Worm (Caenorhabditis elegans): ENCODE measurements around the gene Y110A2AR.1.
A peak's percentile ranks its signal among the peaks of the same experiment; 100 is the strongest.

Y110A2AR.1 gene

ce11 chrII:2922782-2923181 is 3.3 kb downstream of the Y110A2AR.1 start:
- TF ChIP-seq aha-1 (tag) = no peak
- TF ChIP-seq nhr-42 (GFP tag; IDR thresholded peaks at IDR 0.05) = no peak
- 0 out of 2 replicates have a peak, but pooled peaks have one; percentile 23 for TF ChIP-seq lin-38 (GFP tag; IDR thresholded peaks at IDR 0.05)
- TF ChIP-seq cey-2 (tag; optimal IDR thresholded peaks at IDR 0.05; ENCODE audit: borderline replicate concordance, insufficient read depth) = no peak
- TF ChIP-seq ztf-7 (tag; optimal IDR thresholded peaks at IDR 0.05) = no peak
- TF ChIP-seq set-16 (GFP tag; IDR thresholded peaks at IDR 0.05) = peak; percentile 55
- no peak for TF ChIP-seq ces-1 (GFP tag; optimal IDR thresholded peaks at IDR 0.05)
- no peak for TF ChIP-seq arid-1 (GFP tag; conservative IDR thresholded peaks at IDR 0.05)
- TF ChIP-seq ztf-11 (tag; optimal IDR thresholded peaks at IDR 0.05) = no peak
- TF ChIP-seq nhr-77 (tag; optimal IDR thresholded peaks at IDR 0.05) = no peak
- no peak for TF ChIP-seq nhr-237 (tag; optimal IDR thresholded peaks at IDR 0.05)
- TF ChIP-seq egl-27 (tag; optimal IDR thresholded peaks at IDR 0.05) = no peak
- no peak for TF ChIP-seq duxl-1 (tag; optimal IDR thresholded peaks at IDR 0.05; ENCODE audit: poor library complexity)
- TF ChIP-seq hif-1 (tag; optimal IDR thresholded peaks at IDR 0.05) = no peak
- TF ChIP-seq dmd-9 (GFP tag; IDR thresholded peaks at IDR 0.05) = no peak
- no peak for TF ChIP-seq daf-16 (GFP tag; optimal IDR thresholded peaks at IDR 0.05)
- no peak for TF ChIP-seq daf-16 (tag; optimal IDR thresholded peaks at IDR 0.05)
- TF ChIP-seq dve-1 (tag; optimal IDR thresholded peaks at IDR 0.05; ENCODE audit: insufficient read depth) = no peak
- TF ChIP-seq ZK337.2 (GFP tag; IDR thresholded peaks at IDR 0.05) = no peak
- no peak for TF ChIP-seq nhr-48 (tag; optimal IDR thresholded peaks at IDR 0.05)
- TF ChIP-seq lin-39 (tag; optimal IDR thresholded peaks at IDR 0.05) = no peak
- TF ChIP-seq lin-1 (GFP tag; IDR thresholded peaks at IDR 0.05) = 0 out of 2 replicates have a peak, but pooled peaks have one; percentile 2
- TF ChIP-seq attf-4 (tag; optimal IDR thresholded peaks at IDR 0.05) = no peak
- no peak for TF ChIP-seq dmd-6 (GFP tag; IDR thresholded peaks at IDR 0.05)
- TF ChIP-seq fos-1 (tag; optimal IDR thresholded peaks at IDR 0.05) = no peak
- no peak for TF ChIP-seq lsy-2 (tag; optimal IDR thresholded peaks at IDR 0.05)

- TF ChIP-seq snpc-1.2 (GFP tag; IDR thresholded peaks at IDR 0.05) = no peak
- no peak for TF ChIP-seq daf-16 (GFP tag; optimal IDR thresholded peaks at IDR 0.05)
- peak; percentile 8 for TF ChIP-seq daf-16 (tag; optimal IDR thresholded peaks at IDR 0.05)
- TF ChIP-seq dmd-6 (GFP tag; IDR thresholded peaks at IDR 0.05) = peak; percentile 34; the same call in 1 of the 2 replicates
- TF ChIP-seq pqm-1 (tag; optimal IDR thresholded peaks at IDR 0.05) = peak; percentile 5
Measured at ce11 chrII:2923617-2924016, 4.1 kb downstream of the Y110A2AR.1 start, which contains the start of gene ZK355.2. Gene ZK355.2 (plus strand): TSS chrII:2923917.

- TF ChIP-seq aha-1 (tag) (peak; percentile 13), lin-39 (tag; optimal IDR thresholded peaks at IDR 0.05) (no peak), set-16 (GFP tag; IDR thresholded peaks at IDR 0.05) (peak; percentile 69)
Measured at ce11 chrII:2925032-2925431, 5.5 kb downstream of the Y110A2AR.1 start.

- TF ChIP-seq zfp-2 (tag; optimal IDR thresholded peaks at IDR 0.05) = no peak
- TF ChIP-seq Y5F2A.4 (GFP tag; optimal IDR thresholded peaks at IDR 0.05) = no peak
- no peak for TF ChIP-seq spr-1 (tag; optimal IDR thresholded peaks at IDR 0.05)
- TF ChIP-seq arid-1 (GFP tag; conservative IDR thresholded peaks at IDR 0.05) = no peak
- TF ChIP-seq ceh-20 (GFP tag; IDR thresholded peaks at IDR 0.05) = no peak
- TF ChIP-seq lir-3 (tag; optimal IDR thresholded peaks at IDR 0.05) = no peak
- no peak for TF ChIP-seq cey-2 (tag; optimal IDR thresholded peaks at IDR 0.05; ENCODE audit: borderline replicate concordance, insufficient read depth)
- TF ChIP-seq nhr-77 (tag; optimal IDR thresholded peaks at IDR 0.05) = no peak
- no peak for TF ChIP-seq nhr-6 (tag; optimal IDR thresholded peaks at IDR 0.05)
- no peak for TF ChIP-seq nhr-28 (tag; optimal IDR thresholded peaks at IDR 0.05)
- no peak for TF ChIP-seq ztf-7 (tag; optimal IDR thresholded peaks at IDR 0.05)
- no peak for TF ChIP-seq fkh-10 (GFP tag; optimal IDR thresholded peaks at IDR 0.05)
- TF ChIP-seq hif-1 (tag; optimal IDR thresholded peaks at IDR 0.05) = no peak
- no peak for TF ChIP-seq F10B5.3 (tag; optimal IDR thresholded peaks at IDR 0.05)
- no peak for TF ChIP-seq ama-1 (optimal IDR thresholded peaks at IDR 0.05)
- TF ChIP-seq zfp-3 (GFP tag; conservative IDR thresholded peaks at IDR 0.05) = no peak
- peak; percentile 17; the same call in 1 of the 2 replicates for TF ChIP-seq nhr-42 (GFP tag; IDR thresholded peaks at IDR 0.05)
- TF ChIP-seq daf-16 (GFP tag; optimal IDR thresholded peaks at IDR 0.05) = no peak
- TF ChIP-seq daf-16 (tag; optimal IDR thresholded peaks at IDR 0.05) = no peak
- peak in 1 of 2 experiments; percentile 80 for TF ChIP-seq unc-62 (GFP tag; optimal IDR thresholded peaks at IDR 0.05 in 1 of 2)
- no peak for TF ChIP-seq unc-62 (tag; optimal IDR thresholded peaks at IDR 0.05)
- no peak for TF ChIP-seq dmd-6 (GFP tag; IDR thresholded peaks at IDR 0.05)
- peak; percentile 90 for TF ChIP-seq set-16 (GFP tag; IDR thresholded peaks at IDR 0.05)
Measured at ce11 chrII:2925806-2926558, 6.5 kb downstream of the Y110A2AR.1 start.

Data from whole organism, L4 larva.